Fruit fly (Drosophila melanogaster) whole organism, wandering third instar larva: ENCODE measurements around the gene MetRS-m.

ENCODE experiments used
- Abd-B ChIP-seq: fragments of >200 bp; optimal IDR thresholded peaks from 2 replicates; lab custom pipeline; 2017; ENCODE audit warnings: missing biosample characterization, missing genetic modification characterization
- CG9705 ChIP-seq: fragments of 200-800 bp; sonication (Bioruptor generic); optimal IDR thresholded peaks from 2 replicates; lab custom pipeline; 2018; ENCODE audit warnings: missing biosample characterization, mild to moderate bottlenecking, missing genetic modification characterization
- CrebA ChIP-seq: fragments of 200-800 bp; sonication (Bioruptor generic); optimal IDR thresholded peaks from 2 replicates; lab custom pipeline; 2016; ENCODE audit warnings: missing biosample characterization, mild to moderate bottlenecking, missing genetic modification characterization, borderline replicate concordance
- Dfd ChIP-seq: fragments of >200 bp; optimal IDR thresholded peaks from 2 replicates; lab custom pipeline; 2017; ENCODE audit warnings: missing biosample characterization, missing genetic modification characterization
- Dif ChIP-seq: fragments of 200-275, 200-300 bp; sonication (Bioruptor generic); optimal IDR thresholded peaks from 2 replicates; lab custom pipeline; 2018; ENCODE audit warnings: missing biosample characterization, missing genetic modification characterization; ENCODE audit not compliant: partially characterized antibody
- GATAd ChIP-seq: sonication (Bioruptor generic); optimal IDR thresholded peaks from 2 replicates; lab custom pipeline; 2016; ENCODE audit warnings: missing biosample characterization, missing genetic modification characterization
- HLH106 ChIP-seq: fragments of 200-800 bp; optimal IDR thresholded peaks from 3 replicates; lab custom pipeline; 2019; ENCODE audit warnings: missing biosample characterization, mild to moderate bottlenecking, missing genetic modification characterization, moderate library complexity
- Hr78 ChIP-seq: fragments of >200 bp; optimal IDR thresholded peaks from 2 replicates; lab custom pipeline; 2017; ENCODE audit warnings: missing biosample characterization, missing genetic modification characterization
- Hr83 ChIP-seq: fragments of 200-300 bp; sonication (Bioruptor generic); optimal IDR thresholded peaks from 2 replicates; lab custom pipeline; 2016; ENCODE audit warnings: missing biosample characterization, mild to moderate bottlenecking, missing genetic modification characterization, moderate library complexity; ENCODE audit not compliant: poor library complexity, severe bottlenecking
- Jra ChIP-seq: sonication (Bioruptor generic); optimal IDR thresholded peaks from 2 replicates; lab custom pipeline; 2016; ENCODE audit warnings: missing biosample characterization, missing genetic modification characterization
- Mio ChIP-seq: sonication (Bioruptor generic); optimal IDR thresholded peaks from 2 replicates; lab custom pipeline; 2016; ENCODE audit warnings: missing biosample characterization, missing genetic modification characterization
- Myc ChIP-seq: fragments of >200 bp; optimal IDR thresholded peaks from 2 replicates; lab custom pipeline; 2017
- N ChIP-seq: fragments of >200 bp; optimal IDR thresholded peaks from 2 replicates; lab custom pipeline; 2018; ENCODE audit warnings: missing biosample characterization, missing external identifiers, missing genetic modification characterization
- OdsH ChIP-seq: fragments of 200-800 bp; sonication (Bioruptor generic); optimal IDR thresholded peaks from 2 replicates; lab custom pipeline; 2016; ENCODE audit warnings: missing biosample characterization, mild to moderate bottlenecking, missing genetic modification characterization
- Vsx2 ChIP-seq: fragments of 200-300, 225-300 bp; sonication (Bioruptor generic); optimal IDR thresholded peaks from 2 replicates; lab custom pipeline; 2018; ENCODE audit warnings: missing biosample characterization, missing genetic modification characterization; ENCODE audit not compliant: partially characterized antibody
- br ChIP-seq: fragments of 200-800 bp; sonication (Bioruptor generic); optimal IDR thresholded peaks from 2 replicates; lab custom pipeline; 2016; ENCODE audit warnings: missing biosample characterization, missing genetic modification characterization
- brk ChIP-seq: fragments of 200-800 bp; sonication (Bioruptor generic); optimal IDR thresholded peaks from 2 replicates; lab custom pipeline; 2016; ENCODE audit warnings: missing biosample characterization, mild to moderate bottlenecking, missing genetic modification characterization
- dl ChIP-seq, 2 experiments: fragments of 175-275, 200-275 bp in 1 of 2; fragments of 200-275 bp in 1 of 2; sonication (Bioruptor generic); optimal IDR thresholded peaks; lab custom pipeline; 2018; ENCODE audit warnings: mild to moderate bottlenecking in 2 of 2, missing biosample characterization in 2 of 2, missing genetic modification characterization in 2 of 2, moderate library complexity in 2 of 2; ENCODE audit not compliant: partially characterized antibody in 2 of 2, insufficient read depth in 1 of 2
- dmrt93B ChIP-seq: fragments of 200-800 bp; sonication (Bioruptor generic); optimal IDR thresholded peaks from 2 replicates; lab custom pipeline; 2018; ENCODE audit warnings: missing biosample characterization, mild to moderate bottlenecking, missing genetic modification characterization
- dsf ChIP-seq: sonication (Bioruptor generic); optimal IDR thresholded peaks from 2 replicates; lab custom pipeline; 2016; ENCODE audit warnings: missing biosample characterization, missing genetic modification characterization, borderline replicate concordance
- ey ChIP-seq: fragments of 200-800 bp; sonication (Bioruptor generic); optimal IDR thresholded peaks from 2 replicates; lab custom pipeline; 2016; ENCODE audit warnings: missing biosample characterization, missing genetic modification characterization
- foxo ChIP-seq, 2 experiments: fragments of 200-800 bp; sonication (Bioruptor generic); optimal IDR thresholded peaks; 2 replicates in 1 of 2; 3 replicates in 1 of 2; lab custom pipeline; 2016 to 2017; ENCODE audit warnings: missing biosample characterization in 2 of 2, missing genetic modification characterization in 2 of 2
- fru ChIP-seq: fragments of 200-800 bp; sonication (Bioruptor generic); optimal IDR thresholded peaks from 3 replicates; lab custom pipeline; 2016; ENCODE audit warnings: missing biosample characterization, mild to moderate bottlenecking, missing genetic modification characterization
- h ChIP-seq: fragments of 200-800 bp; sonication (Bioruptor generic); optimal IDR thresholded peaks from 3 replicates; lab custom pipeline; 2016; ENCODE audit warnings: missing biosample characterization, mild to moderate bottlenecking, missing genetic modification characterization
- jim ChIP-seq: fragments of 175-275, 200-325 bp; sonication (Bioruptor generic); optimal IDR thresholded peaks from 2 replicates; lab custom pipeline; 2016; ENCODE audit warnings: missing biosample characterization, mild to moderate bottlenecking, missing genetic modification characterization
- pan ChIP-seq: fragments of >200 bp; optimal IDR thresholded peaks from 2 replicates; lab custom pipeline; 2017
- psq ChIP-seq: fragments of 200-800 bp; sonication (Bioruptor generic); optimal IDR thresholded peaks from 3 replicates; lab custom pipeline; 2017; ENCODE audit warnings: missing biosample characterization, mild to moderate bottlenecking, missing genetic modification characterization, moderate library complexity
- rgr ChIP-seq: fragments of 200-800 bp; sonication (Bioruptor generic); optimal IDR thresholded peaks from 3 replicates; lab custom pipeline; 2016; ENCODE audit warnings: missing biosample characterization, mild to moderate bottlenecking, missing genetic modification characterization
- sage ChIP-seq: fragments of 200-800 bp; sonication (Bioruptor generic); optimal IDR thresholded peaks from 2 replicates; lab custom pipeline; 2016; ENCODE audit warnings: missing biosample characterization, mild to moderate bottlenecking, missing genetic modification characterization
- tai ChIP-seq: sonication (Bioruptor generic); optimal IDR thresholded peaks from 2 replicates; lab custom pipeline; 2016; ENCODE audit warnings: missing biosample characterization, missing genetic modification characterization
- usp ChIP-seq: fragments of >200 bp; optimal IDR thresholded peaks from 2 replicates; lab custom pipeline; 2017; ENCODE audit warnings: missing biosample characterization, missing genetic modification characterization
- woc ChIP-seq: sonication (Bioruptor generic); optimal IDR thresholded peaks from 2 replicates; lab custom pipeline; 2016; ENCODE audit warnings: missing biosample characterization, mild to moderate bottlenecking, missing genetic modification characterization

MetRS-m gene

DNA sequence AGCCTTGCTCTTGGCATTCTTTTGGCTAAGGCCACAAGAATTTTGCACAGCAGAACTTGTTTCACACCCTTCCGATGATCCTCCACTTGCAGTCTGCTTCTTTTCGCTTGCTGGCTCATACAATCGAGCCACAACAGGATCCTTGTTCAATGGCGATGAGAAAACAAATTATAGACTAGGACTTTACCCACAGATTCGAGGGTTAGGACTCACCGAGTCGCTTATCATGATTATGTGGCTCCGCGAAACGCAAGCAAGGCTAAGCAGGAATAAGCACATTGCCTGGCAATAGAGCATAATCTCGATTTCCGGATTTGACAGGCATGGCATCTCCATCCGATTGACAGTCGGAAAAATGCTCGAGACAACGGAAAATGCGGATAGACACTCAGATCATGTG, 2.3 kb upstream of the MetRS-m start, which contains the start of the genes CG14839 and CG14841:
TSS of gene CG14839 (plus strand) at position 301 of the 400 bp plus-strand sequence.
TSS of gene CG14841 (minus strand) at position 332 of the 400 bp plus-strand sequence.
- TF ChIP-seq psq (GFP tag; lab: Kevin White, UChicago): no peak
- TF ChIP-seq Vsx2 (GFP tag; lab: Kevin White, UChicago): no peak
- no peak for TF ChIP-seq dmrt93B
- no peak for TF ChIP-seq brk (GFP tag; lab: Kevin White, UChicago)
- TF ChIP-seq pan: no peak
- TF ChIP-seq Dif (GFP tag; lab: Kevin White, UChicago): no peak
- TF ChIP-seq Abd-B (GFP tag; lab: Kevin White, UChicago): no peak

DNA sequence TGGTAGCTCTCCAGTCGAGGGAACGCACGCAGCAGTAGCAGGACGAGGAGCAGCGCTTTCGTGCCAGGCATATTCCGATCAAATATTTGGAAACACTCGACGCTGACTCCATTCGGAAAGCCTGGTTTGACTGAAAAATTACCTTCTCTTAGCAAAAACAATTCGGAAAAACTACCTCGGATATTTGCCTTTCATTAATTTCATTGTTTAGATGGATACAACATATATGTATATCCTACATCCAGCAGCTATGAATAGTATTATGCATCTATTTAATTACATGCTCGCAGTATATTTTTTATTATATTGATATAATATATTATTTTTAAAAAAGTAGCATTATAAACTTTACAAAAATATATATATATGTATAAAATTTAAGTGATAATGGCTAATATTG, 1.3 kb upstream of the MetRS-m start, which contains the start of gene CG14840:
TSS of gene CG14840 (minus strand) at position 101 of the 400 bp plus-strand sequence.
- TF ChIP-seq pan (no peak), rgr (GFP tag; lab: Kevin White, UChicago) (no peak), sage (no peak), tai (GFP tag; lab: Kevin White, UChicago) (no peak), Dif (GFP tag; lab: Kevin White, UChicago) (no peak)

DNA sequence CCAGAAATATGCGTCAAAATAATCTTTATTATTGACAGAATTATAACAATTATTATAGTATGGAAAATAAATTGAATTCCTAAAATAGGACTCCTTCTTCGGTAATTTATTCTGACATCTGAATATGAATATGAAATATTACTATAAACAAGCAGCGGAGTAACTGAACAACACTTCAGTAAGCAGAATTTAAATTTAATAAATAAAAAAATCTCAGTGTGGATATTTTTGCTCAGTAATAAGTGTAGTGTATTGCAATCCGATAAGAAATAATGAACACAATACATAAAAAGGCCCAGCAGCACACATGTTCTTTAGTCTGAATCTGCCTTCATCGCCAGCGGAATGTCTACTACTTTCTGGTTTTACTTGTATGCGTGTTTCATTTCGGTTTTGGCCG, 4.0 kb downstream of the MetRS-m start, which contains the start of gene CG43179:
TSS of gene CG43179 (plus strand) at position 301 of the 400 bp plus-strand sequence.
- TF ChIP-seq N (GFP tag; lab: Kevin White, UChicago) (no peak), dl (GFP tag; optimal IDR thresholded peaks at IDR 0.05; lab: Kevin White, UChicago; ENCODE audit: insufficient read depth in 1 of 2, partially characterized antibody in 2 of 2) (no peak), tai (GFP tag; lab: Kevin White, UChicago) (no peak), Vsx2 (GFP tag; lab: Kevin White, UChicago) (no peak), CrebA (no peak), h (GFP tag; lab: Kevin White, UChicago) (no peak), Hr83 (GFP tag; lab: Kevin White, UChicago) (no peak), dsf (no peak), dmrt93B (no peak)

DNA sequence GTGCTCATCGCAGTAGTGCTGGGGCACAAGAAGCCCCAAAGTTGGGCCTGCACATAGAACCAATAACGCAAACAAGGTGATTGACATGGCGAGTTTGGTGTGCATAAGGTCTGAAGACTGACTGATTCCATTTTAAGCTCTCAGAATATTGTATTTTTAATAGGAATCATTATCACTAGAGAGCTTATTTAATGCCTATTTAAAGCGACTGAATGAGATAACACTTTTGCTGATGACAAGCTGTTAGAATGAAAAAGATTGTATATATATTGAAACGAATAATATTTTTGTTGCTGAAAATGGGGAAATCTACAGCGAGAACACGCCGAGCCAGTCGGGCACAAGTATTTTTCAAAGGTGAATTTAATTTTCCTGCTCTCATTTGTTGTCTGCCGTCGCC, 14.4 kb downstream of the MetRS-m start, which contains the start of gene CG9616:
TSS of gene CG9616 (minus strand) at position 101 of the 400 bp plus-strand sequence.
- TF ChIP-seq dl (GFP tag; optimal IDR thresholded peaks at IDR 0.05; lab: Kevin White, UChicago; ENCODE audit: insufficient read depth in 1 of 2, partially characterized antibody in 2 of 2) (no peak), psq (GFP tag; lab: Kevin White, UChicago) (no peak), foxo (GFP tag; optimal IDR thresholded peaks at IDR 0.05; lab: Kevin White, UChicago) (no peak), Jra (GFP tag; lab: Kevin White, UChicago) (no peak), brk (GFP tag; lab: Kevin White, UChicago) (no peak), Myc (lab: Kevin White, UChicago) (no peak), Mio (GFP tag; lab: Kevin White, UChicago) (no peak), sage (no peak), OdsH (no peak), br (GFP tag; lab: Kevin White, UChicago) (no peak), HLH106 (tag; lab: Kevin White, UChicago) (no peak), ey (no peak), dsf (no peak), fru (GFP tag; lab: Kevin White, UChicago) (no peak), Abd-B (GFP tag; lab: Kevin White, UChicago) (no peak), jim (GFP tag; lab: Kevin White, UChicago) (no peak)
- TF ChIP-seq, all 38 proteins: peak for 0

DNA sequence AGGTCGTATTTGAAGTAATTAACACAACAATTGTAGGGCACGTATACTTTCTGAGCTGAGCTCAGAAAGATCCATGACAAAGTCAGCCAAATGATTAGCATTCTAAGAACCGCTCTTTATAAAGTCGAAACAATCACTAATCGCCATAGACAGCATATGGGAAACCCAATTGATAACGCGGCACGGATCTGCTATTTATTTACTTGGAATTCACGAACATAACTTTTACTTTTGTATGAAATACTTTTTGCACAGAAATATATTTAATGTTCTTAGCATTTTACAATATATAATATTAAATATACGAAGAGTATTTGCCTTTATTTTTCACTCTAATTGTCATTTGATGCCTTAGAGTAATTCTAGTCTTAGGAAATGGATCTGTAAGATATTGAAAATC, 15.2 kb downstream of the MetRS-m start, which contains the start of gene CG43291:
TSS of gene CG43291 (minus strand) at position 101 of the 400 bp plus-strand sequence.
- TF ChIP-seq Hr78 (GFP tag; lab: Kevin White, UChicago) (no peak), psq (GFP tag; lab: Kevin White, UChicago) (no peak), jim (GFP tag; lab: Kevin White, UChicago) (no peak), GATAd (GFP tag; lab: Kevin White, UChicago) (no peak)

DNA sequence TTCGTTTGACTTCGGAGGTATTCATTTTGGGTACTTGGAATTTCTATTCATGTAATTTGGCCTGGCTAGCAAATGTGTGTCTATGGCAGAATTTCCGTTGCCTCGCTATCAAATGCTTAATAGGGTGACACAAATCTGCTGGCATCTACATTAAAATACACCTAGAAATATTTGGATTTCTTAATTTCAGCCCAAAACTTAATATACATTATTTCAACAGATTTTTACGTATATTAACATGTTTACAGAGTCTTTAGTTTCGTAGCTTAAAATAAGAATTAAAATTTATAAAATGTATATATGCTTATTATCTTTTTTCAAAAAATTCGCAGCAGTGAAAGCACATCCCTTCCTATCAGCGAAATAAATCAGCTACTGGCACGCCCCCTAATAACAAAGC, 30.7 kb downstream of the MetRS-m start, which contains the start of gene CG9624:
TSS of gene CG9624 (minus strand) at position 101 of the 400 bp plus-strand sequence.
- TF ChIP-seq br (GFP tag; lab: Kevin White, UChicago) (no peak), woc (GFP tag; lab: Kevin White, UChicago) (no peak), Mio (GFP tag; lab: Kevin White, UChicago) (no peak), dmrt93B (no peak), usp (GFP tag; lab: Kevin White, UChicago) (no peak), Jra (GFP tag; lab: Kevin White, UChicago) (no peak), Dif (GFP tag; lab: Kevin White, UChicago) (no peak), CG9705 (no peak), brk (GFP tag; lab: Kevin White, UChicago) (no peak), Dfd (GFP tag; lab: Kevin White, UChicago) (no peak)
